Worm (Caenorhabditis elegans) whole organism, L1 larva: ENCODE data around the gene M01F1.8.
A peak's percentile ranks its signal among the peaks of the same experiment; 100 is the strongest.

Experiments used
- F16B12.6 ChIP-seq: fragments of 150-350 bp; optimal IDR thresholded peaks from 2 replicates; lab custom pipeline; 2014; ENCODE audit warnings: missing biosample characterization, missing genetic modification characterization
- aha-1 ChIP-seq: fragments of 150-350 bp; optimal IDR thresholded peaks from 2 replicates; lab custom pipeline; 2014; ENCODE audit warnings: missing biosample characterization, missing genetic modification characterization
- blmp-1 ChIP-seq: fragments of 150-350 bp; optimal IDR thresholded peaks from 2 replicates; lab custom pipeline; 2014; ENCODE audit warnings: missing biosample characterization, missing genetic modification characterization
- ceh-8 ChIP-seq: fragments of 200-800 bp; sonication (Bioruptor generic); optimal IDR thresholded peaks from 2 replicates; lab custom pipeline; 2018; ENCODE audit warnings: mild to moderate bottlenecking, missing genetic modification characterization, moderate library complexity, missing compliant biosample characterization
- ceh-82 ChIP-seq, 3 experiments: fragments of 150-350 bp in 1 of 3; sonication (generic microtip) in 2 of 3; optimal IDR thresholded peaks; 2 replicates each; lab custom pipeline; 2014 to 2017; ENCODE audit warnings: missing biosample characterization in 3 of 3, missing genetic modification characterization in 3 of 3
- dsc-1 ChIP-seq: sonication (generic microtip); optimal IDR thresholded peaks from 2 replicates; lab custom pipeline; 2016; ENCODE audit warnings: mild to moderate bottlenecking, missing genetic modification characterization, missing compliant biosample characterization
- efl-1 ChIP-seq, 4 experiments: fragments of 150-350 bp; optimal IDR thresholded peaks in 3 of 4; peaks in 1 of 4; 1 replicate in 1 of 4; 2 replicates in 3 of 4; lab custom pipeline; 2014; ENCODE audit warnings: missing biosample characterization in 2 of 4, missing genetic modification characterization in 2 of 4, missing genetic modification reagents in 2 of 4
- efl-3 ChIP-seq: fragments of 200-800 bp; sonication (Bioruptor generic); optimal IDR thresholded peaks from 2 replicates; lab custom pipeline; 2018; ENCODE audit warnings: mild to moderate bottlenecking, missing genetic modification characterization, missing compliant biosample characterization
- egl-27 ChIP-seq, 2 experiments: fragments of 150-350 bp in 1 of 2; sonication (generic microtip); optimal IDR thresholded peaks; 3 replicates each; lab custom pipeline; 2017 to 2018; ENCODE audit warnings: missing biosample characterization in 2 of 2, missing genetic modification characterization in 2 of 2, missing genetic modification reagents in 2 of 2
- elt-2 ChIP-seq: sonication (generic microtip); optimal IDR thresholded peaks from 2 replicates; lab custom pipeline; 2016; ENCODE audit warnings: missing genetic modification characterization, mild to moderate bottlenecking, inconsistent platforms, missing compliant biosample characterization, missing genetic modification reagents
- elt-3 ChIP-seq, 6 experiments: fragments of 150-350 bp in 1 of 6; sonication (generic microtip); optimal IDR thresholded peaks; 2 replicates each; lab custom pipeline; 2017 to 2018; ENCODE audit warnings: missing biosample characterization in 6 of 6, missing genetic modification characterization in 6 of 6, inconsistent platforms in 1 of 6
- fkh-8 ChIP-seq: sonication (generic microtip); optimal IDR thresholded peaks from 2 replicates; lab custom pipeline; 2016; ENCODE audit warnings: mild to moderate bottlenecking, missing genetic modification characterization, missing compliant biosample characterization
- grh-1 ChIP-seq: fragments of 200-800 bp; sonication (Bioruptor generic); IDR thresholded peaks from 2 replicates; pipeline ENCODE4 v1.3.6; 2022; ENCODE audit warnings: missing genetic modification reagents, missing genetic modification characterization, missing compliant biosample characterization
- hpl-2 ChIP-seq: fragments of 150-350 bp; optimal IDR thresholded peaks from 2 replicates; lab custom pipeline; 2014; ENCODE audit warnings: missing biosample characterization, missing genetic modification reagents, missing genetic modification characterization
- isw-1 ChIP-seq: fragments of 200-800 bp; sonication (Bioruptor generic); IDR thresholded peaks from 2 replicates; pipeline ENCODE4 v1.3.6; 2022; ENCODE audit warnings: missing genetic modification characterization, missing compliant biosample characterization
- jun-1 ChIP-seq: fragments of 150-350 bp; optimal IDR thresholded peaks from 2 replicates; lab custom pipeline; 2014; ENCODE audit warnings: missing biosample characterization, missing genetic modification reagents, missing genetic modification characterization
- lin-14 ChIP-seq: fragments of 200-800 bp; sonication (Bioruptor generic); optimal IDR thresholded peaks from 2 replicates; lab custom pipeline; 2018; ENCODE audit warnings: mild to moderate bottlenecking, missing genetic modification characterization, moderate library complexity, missing compliant biosample characterization
- lin-35 ChIP-seq, 2 experiments: fragments of 150-350 bp; optimal IDR thresholded peaks; 2 replicates each; lab custom pipeline; 2014; ENCODE audit warnings: missing biosample characterization in 2 of 2, missing genetic modification characterization in 2 of 2, missing genetic modification reagents in 2 of 2
- lin-39 ChIP-seq: fragments of 150-350 bp; optimal IDR thresholded peaks from 2 replicates; lab custom pipeline; 2014; ENCODE audit warnings: missing biosample characterization, missing genetic modification reagents, missing genetic modification characterization
- mdl-1 ChIP-seq, 2 experiments: fragments of 150-350 bp; optimal IDR thresholded peaks; 2 replicates each; lab custom pipeline; 2014 to 2017; ENCODE audit warnings: missing biosample characterization in 2 of 2, missing genetic modification characterization in 2 of 2, inconsistent platforms in 1 of 2
- nhr-19 ChIP-seq: fragments of 200-800 bp; sonication (Bioruptor generic); conservative IDR thresholded peaks from 2 replicates; pipeline ENCODE4 v1.3.6; 2022; ENCODE audit warnings: missing genetic modification characterization, missing compliant biosample characterization
- nhr-20 ChIP-seq: sonication (generic microtip); optimal IDR thresholded peaks from 2 replicates; lab custom pipeline; 2016; ENCODE audit warnings: mild to moderate bottlenecking, missing genetic modification characterization, missing compliant biosample characterization
- nhr-237 ChIP-seq: fragments of 150-350 bp; optimal IDR thresholded peaks from 2 replicates; lab custom pipeline; 2014; ENCODE audit warnings: missing biosample characterization, missing genetic modification characterization
- nhr-28 ChIP-seq: fragments of 150-350 bp; optimal IDR thresholded peaks from 2 replicates; lab custom pipeline; 2014; ENCODE audit warnings: missing biosample characterization, missing genetic modification characterization
- nhr-71 ChIP-seq: sonication (generic microtip); optimal IDR thresholded peaks from 2 replicates; lab custom pipeline; 2016; ENCODE audit warnings: mild to moderate bottlenecking, missing genetic modification characterization, moderate library complexity, missing compliant biosample characterization
- nhr-76 ChIP-seq: sonication (generic microtip); optimal IDR thresholded peaks from 2 replicates; lab custom pipeline; 2017; ENCODE audit warnings: missing biosample characterization, missing genetic modification characterization
- nhr-85 ChIP-seq: sonication (generic microtip); peaks from one replicate; lab custom pipeline; 2016; ENCODE audit warnings: missing genetic modification characterization, inconsistent platforms, missing compliant biosample characterization
- nhr-90 ChIP-seq: sonication (generic microtip); optimal IDR thresholded peaks from 2 replicates; lab custom pipeline; 2016; ENCODE audit warnings: mild to moderate bottlenecking, missing genetic modification characterization, missing compliant biosample characterization; ENCODE audit not compliant: poor library complexity
- snu-23 ChIP-seq: sonication (generic microtip); optimal IDR thresholded peaks from 2 replicates; lab custom pipeline; 2016; ENCODE audit warnings: missing genetic modification characterization, missing compliant biosample characterization
- sptf-1 ChIP-seq: fragments of 150-350 bp; optimal IDR thresholded peaks from 2 replicates; lab custom pipeline; 2014; ENCODE audit warnings: missing biosample characterization, missing genetic modification characterization
- tbx-2 ChIP-seq: sonication (generic microtip); optimal IDR thresholded peaks from 2 replicates; lab custom pipeline; 2016; ENCODE audit warnings: missing genetic modification characterization, missing compliant biosample characterization
- unc-130 ChIP-seq: fragments of 150-350 bp; optimal IDR thresholded peaks from 2 replicates; lab custom pipeline; 2017; ENCODE audit warnings: missing biosample characterization, missing genetic modification characterization, inconsistent platforms
- unc-30 ChIP-seq: sonication (generic microtip); optimal IDR thresholded peaks from 2 replicates; lab custom pipeline; 2017; ENCODE audit warnings: missing biosample characterization, missing genetic modification characterization
- unc-86 ChIP-seq: sonication (generic microtip); optimal IDR thresholded peaks from 2 replicates; lab custom pipeline; 2016; ENCODE audit warnings: missing genetic modification characterization, missing compliant biosample characterization
- xbp-1 ChIP-seq: sonication (generic microtip); optimal IDR thresholded peaks from 2 replicates; lab custom pipeline; 2016; ENCODE audit warnings: missing genetic modification characterization, missing compliant biosample characterization
- zip-4 ChIP-seq: fragments of 200-800 bp; sonication (Bioruptor generic); optimal IDR thresholded peaks from 2 replicates; lab custom pipeline; 2018; ENCODE audit warnings: mild to moderate bottlenecking, missing genetic modification characterization, moderate library complexity, missing compliant biosample characterization
- ztf-4 ChIP-seq: fragments of 150-350 bp; optimal IDR thresholded peaks from 2 replicates; lab custom pipeline; 2014; ENCODE audit warnings: missing biosample characterization, missing genetic modification characterization

M01F1.8 gene

ce11 chrIII:3532035-3532434 lies 29.7 kb upstream of the M01F1.8 start (continued):
- TF ChIP-seq lin-14 (GFP tag; lab: Kevin White, UChicago) = peak; percentile 92
- no peak for TF ChIP-seq grh-1 (GFP tag; lab: Robert Waterston, UW)
- TF ChIP-seq jun-1 (tag; lab: Kevin White, UChicago) = peak; percentile 43
- peak; percentile 18 for TF ChIP-seq F16B12.6 (tag; lab: Kevin White, UChicago)
- TF ChIP-seq lin-35 (GFP tag; optimal IDR thresholded peaks at IDR 0.05; lab: Kevin White, UChicago) = peak; percentile 62 to 68
- TF ChIP-seq nhr-237 (tag; lab: Kevin White, UChicago) = no peak
- peak; percentile 69 for TF ChIP-seq nhr-71 (tag; lab: Kevin White, UChicago)
- TF ChIP-seq mdl-1 (tag; optimal IDR thresholded peaks at IDR 0.05; lab: Kevin White, UChicago) = peak in 1 of 2 experiments; percentile 41
- peak; percentile 76 for TF ChIP-seq unc-86 (tag; lab: Kevin White, UChicago)
- TF ChIP-seq aha-1 (tag; lab: Kevin White, UChicago) = no peak
- no peak for TF ChIP-seq ztf-4 (tag; lab: Kevin White, UChicago)
- TF ChIP-seq snu-23 (GFP tag; lab: Kevin White, UChicago) = peak; percentile 76
- no peak for TF ChIP-seq unc-30
- no peak for TF ChIP-seq nhr-28 (tag; lab: Kevin White, UChicago)
- TF ChIP-seq nhr-90 (tag; lab: Kevin White, UChicago) = no peak
- TF ChIP-seq isw-1 = peak; percentile 39; the same call in 1 of the 2 replicates
- TF ChIP-seq fkh-8 (tag; lab: Kevin White, UChicago) = peak; percentile 76
- TF ChIP-seq sptf-1 = no peak
- TF ChIP-seq elt-3 (tag; optimal IDR thresholded peaks at IDR 0.05; lab: Kevin White, UChicago) = no peak
- TF ChIP-seq efl-1 (optimal IDR thresholded peaks at IDR 0.05; lab: Kevin White, UChicago) = peak; percentile 60 to 76
- peak; percentile 12 to 78 for TF ChIP-seq efl-1 (GFP tag; optimal IDR thresholded peaks at IDR 0.05 in 1 of 2; lab: Kevin White, UChicago)
- peak; percentile 52 for TF ChIP-seq blmp-1 (tag; lab: Kevin White, UChicago)
- no peak for TF ChIP-seq zip-4 (GFP tag; lab: Kevin White, UChicago)
- TF ChIP-seq dsc-1 = peak; percentile 47
- TF ChIP-seq tbx-2 = peak; percentile 72
- peak; percentile 58 for TF ChIP-seq xbp-1 (tag; lab: Kevin White, UChicago)
- TF ChIP-seq lin-39 (tag; lab: Kevin White, UChicago) = no peak
- no peak for TF ChIP-seq hpl-2 (GFP tag; lab: Kevin White, UChicago)

- TF ChIP-seq efl-1 (optimal IDR thresholded peaks at IDR 0.05; lab: Kevin White, UChicago) (no peak), efl-1 (GFP tag; optimal IDR thresholded peaks at IDR 0.05 in 1 of 2; lab: Kevin White, UChicago) (peak in 1 of 2 experiments; percentile 65), nhr-28 (tag; lab: Kevin White, UChicago) (no peak), elt-2 (tag; lab: Kevin White, UChicago) (peak; percentile 12), nhr-85 (tag; lab: Kevin White, UChicago) (peak; percentile 38)
Observed at ce11 chrIII:3529744-3530208, 27.4 kb upstream of the M01F1.8 start, which contains the start of gene pitp-1. Gene pitp-1, minus strand, starts transcription at chrIII:3529794.

ce11 chrIII:3528342-3528741 lies 26.0 kb upstream of the M01F1.8 start, which contains the start of gene rpl-37:
Gene rpl-37, plus strand, starts transcription at chrIII:3528642.
- no peak for TF ChIP-seq ceh-82 (tag; optimal IDR thresholded peaks at IDR 0.05; lab: Kevin White, UChicago)

- TF ChIP-seq ceh-82 (tag; optimal IDR thresholded peaks at IDR 0.05; lab: Kevin White, UChicago) = no peak
- no peak for TF ChIP-seq tbx-2
- TF ChIP-seq nhr-90 (tag; lab: Kevin White, UChicago) = no peak
- TF ChIP-seq efl-1 (optimal IDR thresholded peaks at IDR 0.05; lab: Kevin White, UChicago) = no peak
- TF ChIP-seq efl-1 (GFP tag; optimal IDR thresholded peaks at IDR 0.05 in 1 of 2; lab: Kevin White, UChicago) = peak in 1 of 2 experiments; percentile 49
- no peak for TF ChIP-seq mdl-1 (tag; optimal IDR thresholded peaks at IDR 0.05; lab: Kevin White, UChicago)
Observed at ce11 chrIII:3523363-3523762, 21.0 kb upstream of the M01F1.8 start.

ce11 chrIII:3520417-3520816 lies 18.1 kb upstream of the M01F1.8 start:
- peak; percentile 76 for TF ChIP-seq elt-2 (tag; lab: Kevin White, UChicago)
- no peak for TF ChIP-seq nhr-76 (tag; lab: Kevin White, UChicago)
- no peak for TF ChIP-seq ceh-82 (tag; optimal IDR thresholded peaks at IDR 0.05; lab: Kevin White, UChicago)
- TF ChIP-seq nhr-90 (tag; lab: Kevin White, UChicago) = peak; percentile 11
- TF ChIP-seq lin-14 (GFP tag; lab: Kevin White, UChicago) = peak; percentile 10
- TF ChIP-seq efl-1 (optimal IDR thresholded peaks at IDR 0.05; lab: Kevin White, UChicago) = no peak
- no peak for TF ChIP-seq efl-1 (GFP tag; optimal IDR thresholded peaks at IDR 0.05 in 1 of 2; lab: Kevin White, UChicago)
- peak in 1 of 2 experiments; percentile 56 for TF ChIP-seq mdl-1 (tag; optimal IDR thresholded peaks at IDR 0.05; lab: Kevin White, UChicago)
- no peak for TF ChIP-seq unc-130 (tag; lab: Kevin White, UChicago)
- TF ChIP-seq egl-27 (tag; optimal IDR thresholded peaks at IDR 0.05; lab: Kevin White, UChicago) = no peak
- peak; percentile 18 for TF ChIP-seq snu-23 (GFP tag; lab: Kevin White, UChicago)
- peak; percentile 27 for TF ChIP-seq nhr-71 (tag; lab: Kevin White, UChicago)
- peak; percentile 71 for TF ChIP-seq blmp-1 (tag; lab: Kevin White, UChicago)
- peak; percentile 25 for TF ChIP-seq nhr-20 (tag; lab: Kevin White, UChicago)
- peak in 1 of 2 experiments; percentile 44 for TF ChIP-seq lin-35 (GFP tag; optimal IDR thresholded peaks at IDR 0.05; lab: Kevin White, UChicago)
- no peak for TF ChIP-seq ceh-8
- no peak for TF ChIP-seq efl-3
- TF ChIP-seq nhr-19 (GFP tag; lab: Robert Waterston, UW) = no peak
